Worm (Caenorhabditis elegans): ENCODE results near the gene appg-1.

appg-1 gene

DNA sequence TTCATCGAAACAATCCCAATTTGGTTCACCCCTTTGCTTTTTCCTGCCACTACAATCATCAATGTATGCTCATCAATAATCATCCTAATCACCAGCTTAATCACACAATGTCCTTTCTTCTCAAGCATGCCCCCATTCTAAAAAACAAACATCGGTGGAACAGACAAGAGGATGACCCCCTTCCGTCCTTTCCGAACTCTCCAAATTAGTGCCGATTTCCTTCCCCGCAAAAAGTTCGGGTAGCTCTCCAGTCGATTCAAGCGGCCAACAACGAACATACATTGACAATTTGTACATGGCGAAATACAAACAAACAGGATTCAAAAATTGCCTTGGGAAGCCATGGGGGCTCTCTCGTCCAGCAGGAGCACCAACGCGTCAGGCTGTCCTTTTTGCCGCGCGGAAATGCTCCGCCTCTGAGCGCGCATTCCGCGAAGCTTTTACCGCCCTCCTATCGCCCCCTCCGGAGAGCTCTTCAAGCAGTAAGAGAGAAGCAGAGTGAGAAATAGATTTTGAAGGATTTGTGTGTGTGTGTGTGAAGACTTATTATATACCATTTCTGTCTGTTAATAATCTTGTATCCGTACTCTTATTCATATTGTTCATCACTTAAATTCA lies at the start of gene appg-1:
appg-1 (plus strand) TSS at position 427 of the 618 bp plus-strand sequence.
- no peak for TF ChIP-seq unc-62 (GFP tag; optimal IDR thresholded peaks at IDR 0.05)

DNA sequence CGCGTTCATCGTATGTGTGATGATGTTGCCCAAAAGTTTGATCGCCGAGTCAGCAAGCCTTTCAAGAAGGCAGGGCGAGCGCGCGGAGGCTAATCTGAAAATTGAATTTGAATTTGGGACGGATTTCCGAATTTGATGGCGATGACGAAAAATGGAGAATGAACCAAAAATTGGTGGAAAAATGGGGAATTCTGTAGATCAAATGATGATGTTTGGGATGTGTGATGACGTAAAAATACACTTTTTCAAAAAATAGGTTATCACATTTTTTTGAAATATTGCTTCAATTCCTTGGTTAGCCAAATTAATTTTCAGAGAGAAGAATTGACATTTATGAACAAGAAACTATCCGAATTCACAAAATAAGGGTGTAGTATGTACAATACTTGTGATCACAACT lies 46.3 kb upstream of the appg-1 start, which contains the start of gene ZK971.1:
ZK971.1 (minus strand) TSS at position 101 of the 400 bp plus-strand sequence.
- TF ChIP-seq unc-62 (GFP tag; optimal IDR thresholded peaks at IDR 0.05) = no peak

DNA sequence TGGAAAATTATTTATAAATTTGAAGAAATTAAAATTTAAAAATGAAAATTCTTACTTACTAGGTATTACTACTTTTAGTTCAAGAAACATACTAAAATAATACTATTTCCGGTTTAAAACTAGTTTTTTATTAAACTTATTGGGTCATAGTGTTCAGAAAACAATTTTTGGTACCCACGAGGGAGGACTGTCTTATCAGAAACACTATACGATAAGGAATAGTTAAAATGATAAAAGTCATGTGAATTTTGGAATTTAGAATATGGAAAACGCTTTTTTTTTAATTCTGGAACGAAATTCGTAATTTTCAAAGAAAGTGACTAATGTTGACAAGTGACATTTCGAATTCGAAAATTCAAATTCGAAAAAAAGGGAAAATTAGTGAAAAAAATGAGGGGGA lies 44.2 kb upstream of the appg-1 start:
- no peak for TF ChIP-seq unc-62 (GFP tag; optimal IDR thresholded peaks at IDR 0.05)

ce11 chrII:10283145-10283544 lies 42.7 kb upstream of the appg-1 start:
- no peak for TF ChIP-seq unc-62 (GFP tag; optimal IDR thresholded peaks at IDR 0.05)

DNA sequence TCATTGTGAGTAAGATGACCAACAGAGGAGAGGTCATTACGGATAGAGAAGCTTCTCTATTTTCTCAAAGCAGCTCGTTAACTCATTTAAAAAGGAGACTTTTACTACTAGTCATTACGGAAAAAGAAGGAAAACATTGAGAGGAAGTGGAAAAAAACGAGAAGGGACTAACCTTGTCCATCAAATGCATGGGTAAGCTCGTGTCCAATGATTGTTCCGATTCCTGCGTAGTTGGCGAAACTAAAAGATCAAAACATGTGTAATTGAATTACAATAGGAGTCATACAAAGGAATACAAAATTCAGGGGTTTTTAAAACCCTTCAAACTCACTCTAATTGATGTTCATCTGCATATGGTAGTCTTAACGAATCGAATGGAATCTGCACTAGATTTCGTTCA lies 40.9 kb upstream of the appg-1 start:
- TF ChIP-seq unc-62 (GFP tag; optimal IDR thresholded peaks at IDR 0.05) = no peak

ce11 chrII:10288926-10289325 lies 36.9 kb upstream of the appg-1 start:
- no peak for TF ChIP-seq unc-62 (GFP tag; optimal IDR thresholded peaks at IDR 0.05)

ce11 chrII:10294262-10294661 lies 31.6 kb upstream of the appg-1 start:
- no peak for TF ChIP-seq unc-62 (GFP tag; optimal IDR thresholded peaks at IDR 0.05)

ce11 chrII:10300082-10300749 lies 25.6 kb upstream of the appg-1 start, which contains the start of gene nep-26:
Gene nep-26 (minus strand): TSS chrII:10300132.
- no peak for TF ChIP-seq unc-62 (GFP tag; optimal IDR thresholded peaks at IDR 0.05)

ce11 chrII:10300954-10301353 lies 24.9 kb upstream of the appg-1 start, which contains the start of gene mdt-22:
Gene mdt-22 (plus strand): TSS chrII:10301216.
- no peak for TF ChIP-seq unc-62 (GFP tag; optimal IDR thresholded peaks at IDR 0.05)

DNA sequence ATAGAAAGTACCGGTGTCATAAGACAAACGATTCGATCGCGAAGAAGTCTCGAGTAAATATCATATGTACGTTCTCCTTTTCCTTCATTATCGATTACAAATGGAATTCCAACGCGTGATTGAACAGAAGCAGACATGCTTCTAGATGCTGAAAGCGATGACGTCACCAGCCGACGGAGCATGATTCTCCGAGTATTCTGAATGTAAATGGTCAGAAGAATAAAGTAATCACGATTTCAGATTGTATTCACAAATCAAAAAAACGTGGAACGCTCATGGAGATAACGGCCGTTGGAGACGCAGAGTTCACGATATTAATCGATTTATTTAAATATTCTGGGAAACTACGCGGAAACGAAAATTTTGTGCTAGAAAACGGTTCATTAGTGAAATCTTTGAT lies 23.2 kb upstream of the appg-1 start, which contains the start of gene clpp-1:
clpp-1 (minus strand) TSS at position 197 of the 400 bp plus-strand sequence.
- TF ChIP-seq unc-62 (GFP tag; optimal IDR thresholded peaks at IDR 0.05) = no peak

DNA sequence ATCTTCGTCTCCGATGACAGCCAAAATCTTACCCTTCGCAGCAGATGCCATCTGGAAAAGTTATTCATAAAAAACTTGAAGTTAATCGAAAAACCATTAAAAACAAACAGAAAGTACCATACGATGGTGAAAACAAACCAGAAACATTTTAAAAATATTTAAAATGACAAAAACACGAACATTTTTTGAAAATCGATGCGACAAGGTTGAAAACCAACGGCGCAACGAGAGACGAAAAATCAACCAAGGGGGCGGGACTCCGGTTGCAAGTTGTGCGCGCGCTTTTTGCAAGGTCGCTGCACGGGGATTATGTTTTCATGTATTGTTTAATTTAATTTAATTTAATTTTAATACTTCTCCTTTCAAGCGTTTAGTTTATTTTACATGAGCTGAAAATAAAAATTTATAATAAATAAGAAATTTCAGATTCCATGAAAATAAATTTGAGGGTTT lies 22.2 kb upstream of the appg-1 start, which contains the start of gene vha-9:
vha-9 (minus strand) TSS at position 51 of the 453 bp plus-strand sequence.
- no peak for TF ChIP-seq unc-62 (GFP tag; optimal IDR thresholded peaks at IDR 0.05)

DNA sequence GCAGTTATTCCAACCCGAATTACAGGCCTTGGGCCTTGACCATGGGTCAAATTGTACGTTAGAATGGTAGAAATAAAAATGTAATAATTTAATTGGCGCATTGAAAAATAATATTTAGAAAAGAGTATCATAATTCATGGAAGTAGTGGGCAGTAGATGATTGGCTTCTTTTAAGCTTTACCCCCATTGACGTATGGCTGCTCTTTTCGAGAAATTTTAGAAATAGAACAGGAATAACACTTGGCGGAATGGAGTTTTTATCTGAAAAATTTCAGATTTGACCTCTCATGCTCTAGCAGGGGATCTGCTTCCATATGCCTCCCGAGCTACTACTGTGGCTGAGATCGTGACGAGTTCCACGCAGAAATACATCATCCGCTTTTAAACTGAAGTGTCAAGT lies 17.1 kb upstream of the appg-1 start, which contains the start of gene gcy-4:
gcy-4 (minus strand) TSS at position 101 of the 400 bp plus-strand sequence.
- TF ChIP-seq unc-62 (GFP tag; optimal IDR thresholded peaks at IDR 0.05) = no peak

- no peak for TF ChIP-seq unc-62 (GFP tag; optimal IDR thresholded peaks at IDR 0.05)
These were observed 16.5 kb upstream of the appg-1 start, which contains the start of gene ZK970.8 for ce11 chrII:10309337-10309736. Gene ZK970.8 (plus strand): TSS chrII:10309637.

- TF ChIP-seq unc-62 (GFP tag; optimal IDR thresholded peaks at IDR 0.05) = no peak
These were observed 13.9 kb upstream of the appg-1 start, which contains the start of gene srlf-34 for ce11 chrII:10311973-10312372. Gene srlf-34 (plus strand): TSS chrII:10312293.

ce11 chrII:10315252-10315651 lies 10.6 kb upstream of the appg-1 start, which contains the start of gene idpp-8:
Gene idpp-8 (plus strand): TSS chrII:10315552.
- no peak for TF ChIP-seq unc-62 (GFP tag; optimal IDR thresholded peaks at IDR 0.05)

ce11 chrII:10316119-10316518 lies 9.7 kb upstream of the appg-1 start, which contains the start of gene gcy-5:
Gene gcy-5 (minus strand): TSS chrII:10316219.
- TF ChIP-seq unc-62 (GFP tag; optimal IDR thresholded peaks at IDR 0.05) = no peak

Measured in whole organism, dauer.